Worm (Caenorhabditis elegans): ENCODE results near the gene C01G10.10.

The C01G10.10 gene

ce11 chrV:15069435-15069985, 12.7 kb downstream of the C01G10.10 start:
- TF ChIP-seq ceh-13 (GFP tag; optimal IDR thresholded peaks at IDR 0.05): no peak
- TF ChIP-seq sea-1 (GFP tag; conservative IDR thresholded peaks at IDR 0.05): no peak
- no peak for TF ChIP-seq hmbx-1 (tag; optimal IDR thresholded peaks at IDR 0.05)
- no peak for TF ChIP-seq ama-1 (optimal IDR thresholded peaks at IDR 0.05)
- TF ChIP-seq tbx-37 (GFP tag; conservative IDR thresholded peaks at IDR 0.05): no peak
- TF ChIP-seq B0310.2 (tag; optimal IDR thresholded peaks at IDR 0.05): no peak
- no peak for TF ChIP-seq hnd-1 (tag; optimal IDR thresholded peaks at IDR 0.05)
- no peak for TF ChIP-seq pes-1 (GFP tag; IDR thresholded peaks at IDR 0.05)
- no peak for TF ChIP-seq aly-1 (tag; optimal IDR thresholded peaks at IDR 0.05)
- no peak for TF ChIP-seq F13C5.2 (tag; optimal IDR thresholded peaks at IDR 0.05)
- TF ChIP-seq scrt-1 (GFP tag; IDR thresholded peaks at IDR 0.05): no peak
- TF ChIP-seq ceh-36 (tag; optimal IDR thresholded peaks at IDR 0.05): no peak
- no peak for TF ChIP-seq flt-1 (GFP tag; IDR thresholded peaks at IDR 0.05)
- TF ChIP-seq tra-4 (tag; optimal IDR thresholded peaks at IDR 0.05): no peak
- no peak for TF ChIP-seq tbx-11 (GFP tag; IDR thresholded peaks at IDR 0.05)
- no peak for TF ChIP-seq hmg-4 (GFP tag; optimal IDR thresholded peaks at IDR 0.05)
- no peak for TF ChIP-seq ets-7 (tag; optimal IDR thresholded peaks at IDR 0.05)

- TF ChIP-seq ets-7 (tag; optimal IDR thresholded peaks at IDR 0.05) (no peak), sea-1 (GFP tag; conservative IDR thresholded peaks at IDR 0.05) (no peak), B0310.2 (tag; optimal IDR thresholded peaks at IDR 0.05) (no peak), tra-4 (tag; optimal IDR thresholded peaks at IDR 0.05) (no peak), aly-1 (tag; optimal IDR thresholded peaks at IDR 0.05) (no peak), flt-1 (GFP tag; IDR thresholded peaks at IDR 0.05) (no peak), pes-1 (GFP tag; IDR thresholded peaks at IDR 0.05) (no peak), scrt-1 (GFP tag; IDR thresholded peaks at IDR 0.05) (no peak), hmbx-1 (tag; optimal IDR thresholded peaks at IDR 0.05) (no peak), F13C5.2 (tag; optimal IDR thresholded peaks at IDR 0.05) (no peak), ceh-13 (GFP tag; optimal IDR thresholded peaks at IDR 0.05) (no peak), hmg-4 (GFP tag; optimal IDR thresholded peaks at IDR 0.05) (no peak)
These were observed 13.9 kb downstream of the C01G10.10 start, which contains the start of gene dnj-3 for ce11 chrV:15068378-15068777. TSS of gene dnj-3 (plus strand) at chrV:15068678.

DNA sequence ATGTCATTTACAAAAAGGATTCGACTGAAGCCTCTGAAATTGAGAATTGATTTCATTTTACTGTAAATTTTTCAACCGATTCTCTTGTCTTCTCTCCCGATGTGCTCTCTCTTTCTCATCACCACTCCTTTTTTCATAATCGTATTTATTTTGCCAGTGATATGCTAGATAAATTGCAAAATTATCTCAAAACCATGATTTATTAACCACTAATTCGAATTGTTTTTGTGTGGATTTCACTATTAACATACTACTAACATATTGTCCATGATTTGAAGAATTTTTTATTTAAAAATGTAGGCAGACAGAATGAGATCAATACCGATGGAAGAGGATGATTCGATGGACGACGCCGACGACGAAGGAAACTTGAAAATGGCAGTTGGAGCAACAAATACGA, 15.1 kb downstream of the C01G10.10 start, which contains the start of gene C25D7.10:
Gene C25D7.10, plus strand, starts transcription at position 301 of the 400 bp plus-strand sequence.
- TF ChIP-seq pes-1 (GFP tag; IDR thresholded peaks at IDR 0.05) (no peak), hnd-1 (tag; optimal IDR thresholded peaks at IDR 0.05) (no peak)

DNA sequence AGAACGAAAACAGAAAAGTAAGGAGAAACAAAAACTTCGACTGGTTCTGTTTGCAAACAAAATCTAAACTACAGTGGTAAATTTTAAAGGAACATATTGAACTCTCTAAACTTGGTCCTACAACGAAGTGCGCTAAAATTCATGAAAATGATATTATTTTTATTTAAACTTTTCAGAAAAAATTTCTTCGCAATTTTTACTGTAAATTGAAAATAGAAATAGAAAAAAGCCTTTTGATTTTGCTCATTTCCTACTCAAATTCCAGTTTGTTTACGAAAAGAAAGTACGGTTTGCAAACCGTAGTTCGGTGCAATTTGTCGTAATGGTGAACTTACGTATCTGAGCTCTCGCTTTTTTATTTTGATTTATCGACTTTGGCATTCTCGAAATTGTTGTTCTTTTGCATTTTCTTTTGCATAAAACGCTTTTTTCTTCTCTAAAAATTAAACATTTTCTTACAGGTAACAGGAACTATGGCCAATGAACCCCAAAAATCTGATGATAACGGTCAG, 16.3 kb downstream of the C01G10.10 start, which contains the start of gene otub-1:
Gene otub-1, plus strand, starts transcription at position 462 of the 512 bp plus-strand sequence.
- no peak for TF ChIP-seq ceh-13 (GFP tag; optimal IDR thresholded peaks at IDR 0.05)
- TF ChIP-seq aly-1 (tag; optimal IDR thresholded peaks at IDR 0.05): no peak
- no peak for TF ChIP-seq pes-1 (GFP tag; IDR thresholded peaks at IDR 0.05)
- TF ChIP-seq tbx-37 (GFP tag; conservative IDR thresholded peaks at IDR 0.05): no peak
- TF ChIP-seq sea-1 (GFP tag; conservative IDR thresholded peaks at IDR 0.05): no peak
- no peak for TF ChIP-seq tbx-11 (GFP tag; IDR thresholded peaks at IDR 0.05)
- no peak for TF ChIP-seq tra-4 (tag; optimal IDR thresholded peaks at IDR 0.05)
- TF ChIP-seq flt-1 (GFP tag; IDR thresholded peaks at IDR 0.05): no peak
- TF ChIP-seq hmbx-1 (tag; optimal IDR thresholded peaks at IDR 0.05): no peak
- no peak for TF ChIP-seq F13C5.2 (tag; optimal IDR thresholded peaks at IDR 0.05)
- no peak for TF ChIP-seq ceh-36 (tag; optimal IDR thresholded peaks at IDR 0.05)
- TF ChIP-seq hmg-4 (GFP tag; optimal IDR thresholded peaks at IDR 0.05): no peak
- no peak for TF ChIP-seq ets-7 (tag; optimal IDR thresholded peaks at IDR 0.05)
- no peak for TF ChIP-seq scrt-1 (GFP tag; IDR thresholded peaks at IDR 0.05)

ce11 chrV:15065068-15065744, 17.0 kb downstream of the C01G10.10 start, which contains the start of gene C25D7.9:
TSS of gene C25D7.9 (plus strand) at chrV:15065135.
- no peak for TF ChIP-seq tbx-11 (GFP tag; IDR thresholded peaks at IDR 0.05)
- no peak for TF ChIP-seq ama-1 (optimal IDR thresholded peaks at IDR 0.05)
- TF ChIP-seq F13C5.2 (tag; optimal IDR thresholded peaks at IDR 0.05): peak; percentile 75
- peak; percentile 75 for TF ChIP-seq hmg-4 (GFP tag; optimal IDR thresholded peaks at IDR 0.05)

- no peak for TF ChIP-seq pes-1 (GFP tag; IDR thresholded peaks at IDR 0.05)
- no peak for TF ChIP-seq F13C5.2 (tag; optimal IDR thresholded peaks at IDR 0.05)
- no peak for TF ChIP-seq tbx-37 (GFP tag; conservative IDR thresholded peaks at IDR 0.05)
- TF ChIP-seq hmg-4 (GFP tag; optimal IDR thresholded peaks at IDR 0.05): no peak
- TF ChIP-seq flt-1 (GFP tag; IDR thresholded peaks at IDR 0.05): no peak
- TF ChIP-seq aly-1 (tag; optimal IDR thresholded peaks at IDR 0.05): no peak
- TF ChIP-seq sea-1 (GFP tag; conservative IDR thresholded peaks at IDR 0.05): no peak
- TF ChIP-seq hmbx-1 (tag; optimal IDR thresholded peaks at IDR 0.05): no peak
- TF ChIP-seq tra-4 (tag; optimal IDR thresholded peaks at IDR 0.05): no peak
- TF ChIP-seq B0310.2 (tag; optimal IDR thresholded peaks at IDR 0.05): no peak
- TF ChIP-seq tbx-11 (GFP tag; IDR thresholded peaks at IDR 0.05): no peak
- TF ChIP-seq hnd-1 (tag; optimal IDR thresholded peaks at IDR 0.05): no peak
- no peak for TF ChIP-seq ceh-36 (tag; optimal IDR thresholded peaks at IDR 0.05)
- no peak for TF ChIP-seq ets-7 (tag; optimal IDR thresholded peaks at IDR 0.05)
- TF ChIP-seq ama-1 (optimal IDR thresholded peaks at IDR 0.05): no peak
These were observed 18.3 kb downstream of the C01G10.10 start, which contains the start of gene rap-2 for ce11 chrV:15063987-15064386. TSS of gene rap-2 (minus strand) at chrV:15064087.

DNA sequence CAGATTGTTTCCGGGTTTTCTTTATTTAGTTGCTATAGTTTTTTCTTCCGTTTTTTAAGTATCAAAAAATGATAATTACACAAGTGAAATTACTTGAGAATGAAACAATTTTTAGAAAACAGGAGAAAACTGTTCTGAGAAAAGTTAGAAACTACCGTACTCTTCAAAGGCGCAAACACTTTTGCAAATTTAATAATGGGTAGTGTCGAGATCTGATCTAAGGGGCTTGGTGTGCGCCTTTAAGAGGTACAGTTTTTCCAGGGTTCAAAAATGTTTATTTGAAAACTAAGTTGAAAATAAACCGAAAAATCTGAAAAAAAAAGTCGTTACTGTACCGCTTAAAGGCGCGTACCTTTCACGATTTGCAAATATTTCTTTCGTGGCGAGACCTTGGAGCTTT, 21.6 kb downstream of the C01G10.10 start:
- TF ChIP-seq F13C5.2 (tag; optimal IDR thresholded peaks at IDR 0.05) (no peak), ets-7 (tag; optimal IDR thresholded peaks at IDR 0.05) (no peak), sea-1 (GFP tag; conservative IDR thresholded peaks at IDR 0.05) (no peak), tbx-11 (GFP tag; IDR thresholded peaks at IDR 0.05) (no peak), tra-4 (tag; optimal IDR thresholded peaks at IDR 0.05) (no peak)
